Worm (Caenorhabditis elegans): ENCODE results near the gene nhr-171.
"Not testable (repeated sequence)": the region's sequence is repeated elsewhere in the genome, so short reads cannot be mapped to it uniquely, and the experiment has no call there.

nhr-171 gene

DNA sequence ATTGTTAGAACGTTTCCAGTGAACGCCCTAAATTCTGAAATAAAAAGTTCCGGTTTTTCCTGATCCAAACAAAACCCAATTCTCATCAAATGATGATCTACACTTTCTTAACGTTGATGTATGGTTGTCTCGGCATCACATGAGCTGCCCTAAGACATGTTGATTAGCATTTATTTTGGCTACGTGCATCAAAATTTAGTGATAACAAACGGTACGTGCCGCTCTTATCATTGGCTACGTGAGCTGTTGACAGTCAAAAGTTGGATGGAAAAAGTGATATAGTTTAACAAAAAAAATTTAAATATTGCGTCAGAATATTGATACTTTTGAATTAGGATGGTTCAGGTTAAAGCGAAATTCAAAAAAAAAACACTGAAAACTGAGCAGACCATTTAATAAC lies 36.5 kb downstream of the nhr-171 start:
- TF ChIP-seq aha-1 (tag) (peak; percentile 99), hmg-1.1 (GFP tag; IDR thresholded peaks at IDR 0.05) (no peak), daf-16 (GFP tag; optimal IDR thresholded peaks at IDR 0.05) (no peak), daf-16 (tag; optimal IDR thresholded peaks at IDR 0.05) (peak; percentile 97), hif-1 (tag; optimal IDR thresholded peaks at IDR 0.05) (peak in 1 of 2 experiments; percentile 70), nhr-77 (tag; optimal IDR thresholded peaks at IDR 0.05) (no peak), pqm-1 (tag; optimal IDR thresholded peaks at IDR 0.05) (peak; percentile 48), nhr-48 (tag; optimal IDR thresholded peaks at IDR 0.05) (no peak), lin-1 (GFP tag; IDR thresholded peaks at IDR 0.05) (no peak), hlh-30 (tag; optimal IDR thresholded peaks at IDR 0.05; ENCODE audit: insufficient read depth) (peak; percentile 40), ceh-32 (tag; optimal IDR thresholded peaks at IDR 0.05; ENCODE audit: poor library complexity) (no peak), dmd-6 (GFP tag; IDR thresholded peaks at IDR 0.05) (peak; percentile 66)

DNA sequence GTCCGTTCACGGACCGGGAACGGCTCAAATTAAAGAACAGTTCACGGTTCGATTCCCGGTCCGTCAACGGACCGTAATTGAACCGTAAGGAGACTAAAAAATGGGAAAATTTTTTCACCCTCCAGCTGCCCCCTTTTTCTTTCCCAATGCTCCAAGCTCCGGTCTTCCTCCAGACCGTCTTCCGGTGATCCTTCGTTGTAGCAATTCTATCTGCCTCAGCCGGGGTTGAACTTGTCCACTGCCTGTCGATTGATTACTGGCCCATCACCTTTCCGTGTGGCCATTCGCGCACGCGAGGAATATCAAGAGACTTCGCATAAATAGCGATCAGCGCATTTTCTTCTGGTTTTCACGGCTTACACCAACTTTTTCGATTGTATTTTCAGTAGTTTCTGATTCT lies 36.9 kb downstream of the nhr-171 start:
- TF ChIP-seq D1046.2 (GFP tag; IDR thresholded peaks at IDR 0.05) (peak; percentile 81; the same call in 1 of the 2 replicates), mdt-29 (GFP tag; IDR thresholded peaks at IDR 0.05) (peak; percentile 71; the same call in 1 of the 2 replicates), tra-1 (GFP tag; IDR thresholded peaks at IDR 0.05) (peak; percentile 66; the same call in 1 of the 2 replicates), ceh-20 (GFP tag; IDR thresholded peaks at IDR 0.05) (0 out of 2 replicates have a peak, but pooled peaks have one; percentile 59), arid-1 (GFP tag; conservative IDR thresholded peaks at IDR 0.05) (peak; percentile 85), ZK337.2 (GFP tag; IDR thresholded peaks at IDR 0.05) (peak; percentile 73), nhr-41 (GFP tag; IDR thresholded peaks at IDR 0.05) (peak; percentile 73; the same call in 1 of the 2 replicates), mxl-2 (GFP tag; conservative IDR thresholded peaks at IDR 0.05) (0 out of 2 replicates have a peak, but pooled peaks have one; percentile 18), F44E2.7 (GFP tag; IDR thresholded peaks at IDR 0.05) (peak; percentile 79), vab-7 (GFP tag; IDR thresholded peaks at IDR 0.05) (peak; percentile 85), nhr-42 (GFP tag; IDR thresholded peaks at IDR 0.05) (peak; percentile 62; the same call in 1 of the 2 replicates), madf-9 (GFP tag; conservative IDR thresholded peaks at IDR 0.05) (peak; percentile 74), php-3 (GFP tag; IDR thresholded peaks at IDR 0.05) (0 out of 2 replicates have a peak, but pooled peaks have one; percentile 39), madf-5 (GFP tag; IDR thresholded peaks at IDR 0.05) (peak in 1 of 2 experiments; percentile 76; a peak in 1 of 4 replicates), F26F4.8 (GFP tag; conservative IDR thresholded peaks at IDR 0.05) (peak; percentile 95), Y48G9A.11 (GFP tag; IDR thresholded peaks at IDR 0.05) (peak; percentile 78; the same call in 1 of the 2 replicates), Y75B8A.6 (GFP tag; IDR thresholded peaks at IDR 0.05) (0 out of 2 replicates have a peak, but pooled peaks have one; percentile 10), pha-4 (GFP tag; IDR thresholded peaks at IDR 0.05) (peak; percentile 78), snpc-1.2 (GFP tag; IDR thresholded peaks at IDR 0.05) (peak; percentile 91), ceh-44 (GFP tag; IDR thresholded peaks at IDR 0.05) (peak; percentile 86), Y105C5A.15 (GFP tag; IDR thresholded peaks at IDR 0.05) (peak; percentile 87), lin-1 (GFP tag; IDR thresholded peaks at IDR 0.05) (peak; percentile 85), lim-7 (GFP tag; IDR thresholded peaks at IDR 0.05) (peak; percentile 90), lir-3 (tag; optimal IDR thresholded peaks at IDR 0.05) (peak; percentile 0), dmd-8 (GFP tag; IDR thresholded peaks at IDR 0.05) (peak; percentile 95), dmd-9 (GFP tag; IDR thresholded peaks at IDR 0.05) (peak; percentile 76)
- TF ChIP-seq pha-4 (tag; optimal IDR thresholded peaks at IDR 0.05): not testable (repeated sequence)

DNA sequence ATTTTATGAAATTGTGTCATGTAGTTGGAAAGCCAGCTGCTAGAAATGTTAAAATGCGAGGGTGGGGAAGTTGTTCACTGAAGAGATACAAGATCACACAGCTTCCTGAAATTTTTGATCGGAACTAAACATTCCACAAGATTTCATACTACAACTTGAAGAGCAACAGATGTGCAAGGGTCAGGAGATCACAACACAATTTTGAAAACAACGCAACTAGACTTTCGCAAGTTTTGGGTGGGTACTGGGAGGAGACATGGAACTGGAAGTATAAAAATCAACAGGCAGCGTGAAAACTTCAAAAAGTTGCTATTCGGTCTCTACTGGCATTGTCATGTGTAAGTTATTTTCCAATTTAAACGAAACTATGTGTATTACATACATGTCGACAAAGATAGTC lies 40.3 kb downstream of the nhr-171 start, which contains the start of gene F19F10.3:
Gene F19F10.3, plus strand, starts transcription at position 301 of the 400 bp plus-strand sequence.
- no peak for TF ChIP-seq R02D3.7 (tag; optimal IDR thresholded peaks at IDR 0.05)
- no peak for TF ChIP-seq Y48G9A.11 (GFP tag; IDR thresholded peaks at IDR 0.05)
- TF ChIP-seq mxl-3 (GFP tag; optimal IDR thresholded peaks at IDR 0.05): no peak
- no peak for TF ChIP-seq ceh-32 (tag; optimal IDR thresholded peaks at IDR 0.05; ENCODE audit: poor library complexity)
- TF ChIP-seq Y105C5A.15 (GFP tag; IDR thresholded peaks at IDR 0.05): no peak

Data from whole organism, L4 larva.